Fruit fly (Drosophila melanogaster) whole organism, embryonic: ENCODE results near the gene CG2663.

Experiments
- Atf-2 ChIP-seq: fragments of 200-800 bp; sonication (Bioruptor generic); optimal IDR thresholded peaks from 2 replicates; lab custom pipeline; 2016; ENCODE audit warnings: missing biosample characterization, missing genetic modification characterization
- B-H1 ChIP-seq: fragments of 200-800 bp; sonication (Bioruptor generic); IDR thresholded peaks from 3 replicates; pipeline ENCODE4 v1.3.6; 2022; ENCODE audit warnings: missing biosample characterization, missing genetic modification characterization
- Bgb ChIP-seq: fragments of 200-800 bp; sonication (Bioruptor generic); IDR thresholded peaks from 2 replicates; pipeline ENCODE4 v1.3.6; 2022; ENCODE audit warnings: missing biosample characterization, missing genetic modification characterization; ENCODE audit not compliant: partially characterized antibody
- CG10321 ChIP-seq: fragments of 200-800 bp; sonication (Bioruptor generic); IDR thresholded peaks from 2 replicates; pipeline ENCODE4 v1.3.6; 2022; ENCODE audit warnings: missing biosample characterization, missing genetic modification characterization
- CG12236 ChIP-seq: fragments of 200-800 bp; sonication (Bioruptor generic); optimal IDR thresholded peaks from 2 replicates; lab custom pipeline; 2016; ENCODE audit warnings: missing biosample characterization, missing genetic modification characterization
- CG14050 ChIP-seq: fragments of 200-800 bp; sonication (Bioruptor generic); IDR thresholded peaks from 3 replicates; pipeline ENCODE4 v1.3.6; 2022; ENCODE audit warnings: missing biosample characterization, missing genetic modification characterization
- CG14710 ChIP-seq: fragments of 200-800 bp; sonication (Bioruptor generic); optimal IDR thresholded peaks from 3 replicates; lab custom pipeline; 2019; ENCODE audit warnings: missing biosample characterization, mild to moderate bottlenecking, missing genetic modification characterization, moderate library complexity
- CG15514 ChIP-seq: fragments of 200-800 bp; sonication (Bioruptor generic); optimal IDR thresholded peaks from 3 replicates; lab custom pipeline; 2017; ENCODE audit warnings: missing biosample characterization, missing genetic modification characterization, mild to moderate bottlenecking, moderate library complexity, missing genetic modification reagents
- CG15696 ChIP-seq: fragments of 200-800 bp; sonication (Bioruptor generic); optimal IDR thresholded peaks from 2 replicates; lab custom pipeline; 2019; ENCODE audit warnings: missing biosample characterization, mild to moderate bottlenecking, missing genetic modification characterization, moderate library complexity
- CG17328 ChIP-seq: fragments of 200-800 bp; sonication (Bioruptor generic); IDR thresholded peaks from 2 replicates; pipeline ENCODE4 v1.3.6; 2022; ENCODE audit warnings: missing biosample characterization, missing genetic modification characterization
- CG17912 ChIP-seq: fragments of 200-800 bp; sonication (Bioruptor generic); optimal IDR thresholded peaks from 2 replicates; lab custom pipeline; 2018; ENCODE audit warnings: missing biosample characterization, mild to moderate bottlenecking, missing genetic modification characterization
- CG2712 ChIP-seq: fragments of 200-800 bp; optimal IDR thresholded peaks from 3 replicates; lab custom pipeline; 2019; ENCODE audit warnings: missing biosample characterization, mild to moderate bottlenecking, missing genetic modification characterization, moderate library complexity
- CG34422 ChIP-seq: fragments of 200-800 bp; sonication (Bioruptor generic); IDR thresholded peaks from 3 replicates; pipeline ENCODE4 v1.3.6; 2022; ENCODE audit warnings: missing biosample characterization, missing genetic modification characterization
- CG4820 ChIP-seq: fragments of 200-800 bp; sonication (Bioruptor generic); optimal IDR thresholded peaks from 3 replicates; lab custom pipeline; 2016; ENCODE audit warnings: missing biosample characterization, missing genetic modification characterization
- CG5245 ChIP-seq: fragments of 200-800 bp; sonication (Bioruptor generic); optimal IDR thresholded peaks from 3 replicates; lab custom pipeline; 2016; ENCODE audit warnings: missing biosample characterization, missing genetic modification characterization
- CG6854 ChIP-seq: fragments of 200-800 bp; sonication (Bioruptor generic); optimal IDR thresholded peaks from 3 replicates; lab custom pipeline; 2017; ENCODE audit warnings: missing biosample characterization, mild to moderate bottlenecking, missing genetic modification characterization
- CG7357 ChIP-seq: fragments of 200-800 bp; sonication (Bioruptor generic); IDR thresholded peaks from 3 replicates; pipeline ENCODE4 v1.3.6; 2022; ENCODE audit warnings: missing biosample characterization, missing genetic modification characterization
- CG8924 ChIP-seq: fragments of 200-800 bp; optimal IDR thresholded peaks from 3 replicates; lab custom pipeline; 2019; ENCODE audit warnings: missing biosample characterization, mild to moderate bottlenecking, missing genetic modification characterization, moderate library complexity
- CG8944 ChIP-seq: fragments of 200-800 bp; sonication (Bioruptor generic); optimal IDR thresholded peaks from 3 replicates; lab custom pipeline; 2016; ENCODE audit warnings: missing biosample characterization, missing genetic modification characterization
- CG9437 ChIP-seq: fragments of 200-800 bp; sonication (Bioruptor generic); optimal IDR thresholded peaks from 2 replicates; lab custom pipeline; 2018; ENCODE audit warnings: missing biosample characterization, mild to moderate bottlenecking, missing genetic modification characterization
- Dip3 ChIP-seq: fragments of 200-800 bp; sonication (Bioruptor generic); optimal IDR thresholded peaks from 3 replicates; lab custom pipeline; 2016; ENCODE audit warnings: missing biosample characterization, missing genetic modification characterization
- Dll ChIP-seq: fragments of 200-800 bp; sonication (Bioruptor generic); IDR thresholded peaks from 4 replicates; pipeline ENCODE4 v1.3.6; 2022; ENCODE audit warnings: missing biosample characterization, missing genetic modification characterization; ENCODE audit not compliant: partially characterized antibody
- Eip74EF ChIP-seq, 2 experiments: fragments of 200-800 bp in 1 of 2; fragments of >200 bp in 1 of 2; sonication (Bioruptor generic) in 1 of 2; optimal IDR thresholded peaks; 2 replicates each; lab custom pipeline; 2017 to 2019; ENCODE audit warnings: missing biosample characterization in 2 of 2, missing genetic modification characterization in 2 of 2, mild to moderate bottlenecking in 1 of 2, moderate library complexity in 1 of 2
- Fer1 ChIP-seq: fragments of 200-800 bp; sonication (Bioruptor generic); optimal IDR thresholded peaks from 2 replicates; lab custom pipeline; 2017; ENCODE audit warnings: missing biosample characterization, mild to moderate bottlenecking, missing genetic modification characterization
- Fer2 ChIP-seq: fragments of 200-800 bp; sonication (Bioruptor generic); optimal IDR thresholded peaks from 2 replicates; lab custom pipeline; 2018; ENCODE audit warnings: missing biosample characterization, mild to moderate bottlenecking, missing genetic modification characterization, moderate library complexity
- HHEX ChIP-seq: fragments of 200-800 bp; sonication (Bioruptor generic); optimal IDR thresholded peaks from 3 replicates; lab custom pipeline; 2017; ENCODE audit warnings: missing biosample characterization, mild to moderate bottlenecking, missing genetic modification characterization, missing genetic modification reagents
- Nf-YA ChIP-seq: fragments of 200-800 bp; sonication (Bioruptor generic); IDR thresholded peaks from 2 replicates; pipeline ENCODE4 v1.3.6; 2022; ENCODE audit warnings: missing biosample characterization, missing genetic modification characterization
- Oaz ChIP-seq: fragments of 200-800 bp; sonication (Bioruptor generic); IDR thresholded peaks from 2 replicates; pipeline ENCODE4 v1.3.6; 2022; ENCODE audit warnings: missing biosample characterization, missing genetic modification characterization
- Opbp ChIP-seq: fragments of 200-800 bp; sonication (Bioruptor generic); IDR thresholded peaks from 3 replicates; pipeline ENCODE4 v1.3.6; 2022; ENCODE audit warnings: missing biosample characterization, missing genetic modification characterization; ENCODE audit not compliant: partially characterized antibody
- Sox100B ChIP-seq: fragments of 200-800 bp; sonication (Bioruptor generic); optimal IDR thresholded peaks from 3 replicates; lab custom pipeline; 2018; ENCODE audit warnings: missing biosample characterization, mild to moderate bottlenecking, missing genetic modification characterization
- Spps ChIP-seq: fragments of 200-800 bp; sonication (Bioruptor generic); optimal IDR thresholded peaks from 2 replicates; lab custom pipeline; 2018; ENCODE audit warnings: missing biosample characterization, mild to moderate bottlenecking, missing genetic modification characterization
- ac ChIP-seq: fragments of 200-800 bp; sonication (Bioruptor generic); optimal IDR thresholded peaks from 3 replicates; lab custom pipeline; 2017; ENCODE audit warnings: missing biosample characterization, mild to moderate bottlenecking, missing genetic modification characterization
- aop ChIP-seq: fragments of 200-800 bp; sonication (Bioruptor generic); IDR thresholded peaks from 2 replicates; pipeline ENCODE4 v1.3.6; 2022; ENCODE audit warnings: missing biosample characterization, missing genetic modification characterization
- ase ChIP-seq: fragments of 200-800 bp; sonication (Bioruptor generic); IDR thresholded peaks from 3 replicates; pipeline ENCODE4 v1.3.6; 2022; ENCODE audit warnings: missing biosample characterization, missing genetic modification characterization
- ato ChIP-seq: fragments of 200-800 bp; sonication (Bioruptor generic); IDR thresholded peaks from 2 replicates; pipeline ENCODE4 v1.3.6; 2022; ENCODE audit warnings: missing biosample characterization, missing genetic modification characterization; ENCODE audit not compliant: partially characterized antibody
- bsh ChIP-seq, 2 experiments: fragments of 200-800 bp; sonication (Bioruptor generic); optimal IDR thresholded peaks; 2 replicates each; lab custom pipeline; 2017 to 2018; ENCODE audit warnings: mild to moderate bottlenecking in 2 of 2, missing biosample characterization in 2 of 2, missing genetic modification characterization in 2 of 2, moderate library complexity in 1 of 2
- cad ChIP-seq: fragments of >200 bp; optimal IDR thresholded peaks from 2 replicates; lab custom pipeline; 2017; ENCODE audit warnings: missing biosample characterization, missing genetic modification characterization
- cg ChIP-seq: fragments of 200-800 bp; sonication (Bioruptor generic); optimal IDR thresholded peaks from 3 replicates; lab custom pipeline; 2019; ENCODE audit warnings: missing biosample characterization, mild to moderate bottlenecking, missing genetic modification characterization, moderate library complexity
- dm ChIP-seq: fragments of 200-800 bp; sonication (Bioruptor generic); optimal IDR thresholded peaks from 3 replicates; lab custom pipeline; 2016; ENCODE audit warnings: missing biosample characterization, missing genetic modification characterization
- fd64A ChIP-seq: fragments of 200-800 bp; sonication (Bioruptor generic); optimal IDR thresholded peaks from 3 replicates; lab custom pipeline; 2018; ENCODE audit warnings: missing biosample characterization, mild to moderate bottlenecking, missing genetic modification characterization
- gsb ChIP-seq: fragments of 200-800 bp; sonication (Bioruptor generic); IDR thresholded peaks from 2 replicates; pipeline ENCODE4 v1.3.6; 2022; ENCODE audit warnings: missing biosample characterization, missing genetic modification characterization
- nmo ChIP-seq: fragments of 200-800 bp; sonication (Bioruptor generic); optimal IDR thresholded peaks from 2 replicates; lab custom pipeline; 2018; ENCODE audit warnings: missing biosample characterization, mild to moderate bottlenecking, missing genetic modification characterization, moderate library complexity
- psq ChIP-seq: fragments of 200-800 bp; sonication (Bioruptor generic); optimal IDR thresholded peaks from 2 replicates; lab custom pipeline; 2017; ENCODE audit warnings: missing biosample characterization, missing genetic modification characterization
- sc ChIP-seq, 3 experiments: fragments of >200 bp in 2 of 3; fragments of 200-800 bp in 1 of 3; sonication (Bioruptor generic) in 1 of 3; optimal IDR thresholded peaks; 2 replicates in 2 of 3; 3 replicates in 1 of 3; lab custom pipeline; 2017; ENCODE audit warnings: mild to moderate bottlenecking in 1 of 3, missing biosample characterization in 1 of 3, missing genetic modification characterization in 1 of 3, missing genetic modification reagents in 1 of 3
- slp2 ChIP-seq: fragments of 200-800 bp; sonication (Bioruptor generic); optimal IDR thresholded peaks from 2 replicates; lab custom pipeline; 2016; ENCODE audit warnings: missing biosample characterization, missing genetic modification characterization
- sna ChIP-seq: fragments of 200-800 bp; sonication (Bioruptor generic); IDR thresholded peaks from 2 replicates; pipeline ENCODE4 v1.3.6; 2022; ENCODE audit warnings: missing biosample characterization, missing genetic modification characterization; ENCODE audit not compliant: partially characterized antibody
- twi ChIP-seq: fragments of 200-800 bp; optimal IDR thresholded peaks from 2 replicates; lab custom pipeline; 2019; ENCODE audit warnings: missing biosample characterization, mild to moderate bottlenecking, missing genetic modification characterization, moderate library complexity
- vvl ChIP-seq: fragments of 200-800 bp; sonication (Bioruptor generic); IDR thresholded peaks from 2 replicates; pipeline ENCODE4 v1.3.6; 2022; ENCODE audit warnings: missing biosample characterization, missing genetic modification characterization

CG2663 gene

dm6 chr3R:5367512-5368169 is 36.3 kb downstream of the CG2663 start (continued):
- TF ChIP-seq ase (GFP tag; lab: Robert Waterston, UW) (no peak; the same call in 2 of the 3 replicates), CG14050 (no peak), Fer2 (tag; lab: Kevin White, UChicago) (peak; percentile 39), CG8944 (no peak), Bgb (GFP tag; lab: Robert Waterston, UW) (peak; percentile 25; the same call in 1 of the 2 replicates), CG8924 (tag; lab: Kevin White, UChicago) (no peak), CG9437 (GFP tag; lab: Kevin White, UChicago) (no peak), bsh (GFP tag; optimal IDR thresholded peaks at IDR 0.05; lab: Kevin White, UChicago) (no peak), Sox100B (GFP tag; lab: Kevin White, UChicago) (no peak), cg (GFP tag; lab: Kevin White, UChicago) (peak; percentile 91), CG15696 (tag; lab: Kevin White, UChicago) (no peak), CG10321 (GFP tag; lab: Robert Waterston, UW) (no peak), Dip3 (GFP tag; lab: Kevin White, UChicago) (no peak), B-H1 (GFP tag; lab: Robert Waterston, UW) (no peak; the same call in 2 of the 3 replicates), CG14710 (tag; lab: Kevin White, UChicago) (no peak), vvl (GFP tag; lab: Robert Waterston, UW) (peak; percentile 12; the same call in 1 of the 2 replicates), CG7357 (GFP tag; lab: Robert Waterston, UW) (no peak), Fer1 (GFP tag; lab: Kevin White, UChicago) (peak; percentile 58), Spps (tag; lab: Kevin White, UChicago) (no peak), HHEX (GFP tag; lab: Kevin White, UChicago) (no peak), CG17912 (GFP tag; lab: Kevin White, UChicago) (peak; percentile 69), dm (no peak), CG5245 (GFP tag; lab: Kevin White, UChicago) (no peak), nmo (GFP tag; lab: Kevin White, UChicago) (no peak), aop (no peak), slp2 (no peak), Dll (peak; percentile 18; the same call in 1 of the 4 replicates), fd64A (GFP tag; lab: Kevin White, UChicago) (no peak), ato (GFP tag; lab: Robert Waterston, UW) (no peak), cad (GFP tag; lab: Kevin White, UChicago) (no peak), CG2712 (no peak), Oaz (no peak), Nf-YA (GFP tag; lab: Robert Waterston, UW) (no peak; the same call in 1 of the 2 replicates), ac (GFP tag; lab: Kevin White, UChicago) (peak; percentile 81), CG34422 (GFP tag; lab: Robert Waterston, UW) (peak; percentile 74; the same call in 2 of the 3 replicates), Atf-2 (no peak), Opbp (peak; percentile 22; the same call in 1 of the 3 replicates), CG6854 (GFP tag; lab: Kevin White, UChicago) (no peak), CG17328 (GFP tag; lab: Robert Waterston, UW) (0 out of 2 replicates have a peak, but pooled peaks have one; percentile 27), twi (peak; percentile 75), sna (GFP tag; lab: Robert Waterston, UW) (peak; percentile 28; the same call in 1 of the 2 replicates), Eip74EF (GFP tag; optimal IDR thresholded peaks at IDR 0.05; lab: Kevin White, UChicago) (no peak), gsb (GFP tag; lab: Robert Waterston, UW) (no peak), sc (optimal IDR thresholded peaks at IDR 0.05; lab: Kevin White, UChicago) (no peak), sc (GFP tag; optimal IDR thresholded peaks at IDR 0.05; lab: Kevin White, UChicago) (no peak), CG4820 (no peak), CG15514 (GFP tag; lab: Kevin White, UChicago) (peak; percentile 49), CG12236 (GFP tag; lab: Kevin White, UChicago) (no peak), psq (GFP tag; lab: Kevin White, UChicago) (no peak)
